Fruit fly (Drosophila melanogaster): ENCODE results near the gene CG8607.

DNA sequence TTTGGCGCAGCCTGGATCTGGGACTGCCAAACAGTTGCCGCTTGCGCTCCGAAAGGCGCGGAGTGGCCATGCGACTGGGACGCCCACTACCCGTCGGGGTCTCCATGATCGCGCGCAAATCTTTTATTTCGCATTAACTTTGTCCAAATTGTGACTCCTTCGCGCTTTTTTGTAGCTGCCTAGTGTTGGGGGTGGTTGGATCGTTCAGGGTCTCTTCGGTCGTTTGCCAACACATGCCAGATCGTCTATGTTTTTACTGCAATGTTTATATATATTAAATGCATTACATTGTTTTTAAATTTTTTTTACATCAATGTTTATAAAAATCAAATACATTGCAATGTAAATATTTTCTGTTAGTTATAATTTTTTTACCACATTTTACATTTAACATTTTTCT lies 18.9 kb downstream of the CG8607 start:
- TF ChIP-seq CG16863 (GFP tag; optimal IDR thresholded peaks at IDR 0.05) (no peak), kah (GFP tag; optimal IDR thresholded peaks at IDR 0.05) (no peak), CG6654 (GFP tag; optimal IDR thresholded peaks at IDR 0.05) (no peak), CG14441 (GFP tag; IDR thresholded peaks at IDR 0.05) (no peak), eve (GFP tag; optimal IDR thresholded peaks at IDR 0.05) (no peak), Poxn (GFP tag; IDR thresholded peaks at IDR 0.05) (no peak), CG13424 (tag; optimal IDR thresholded peaks at IDR 0.05) (no peak), sug (tag; optimal IDR thresholded peaks at IDR 0.05) (no peak), vvl (GFP tag; IDR thresholded peaks at IDR 0.05) (0 out of 2 replicates have a peak, but pooled peaks have one; percentile 18)
